Fruit fly (Drosophila melanogaster) whole organism, embryonic: ENCODE data around the gene alphaTub84B.

Source experiments
- Bteb2 ChIP-seq: fragments of 200-800 bp; sonication (Bioruptor generic); optimal IDR thresholded peaks from 2 replicates; lab custom pipeline; 2016; ENCODE audit warnings: missing biosample characterization, missing genetic modification characterization
- CG10209 ChIP-seq: fragments of 200-800 bp; sonication (Bioruptor generic); optimal IDR thresholded peaks from 3 replicates; lab custom pipeline; 2017; ENCODE audit warnings: missing biosample characterization, mild to moderate bottlenecking, missing genetic modification characterization, missing genetic modification reagents
- CG10366 ChIP-seq: fragments of 200-800 bp; sonication (Bioruptor generic); IDR thresholded peaks from 2 replicates; pipeline ENCODE4 v1.3.6; 2022; ENCODE audit warnings: missing biosample characterization, missing genetic modification characterization
- CG10543 ChIP-seq: fragments of 200-800 bp; sonication (Bioruptor generic); optimal IDR thresholded peaks from 3 replicates; lab custom pipeline; 2017; ENCODE audit warnings: missing biosample characterization, mild to moderate bottlenecking, missing genetic modification characterization, moderate library complexity
- CG11504 ChIP-seq: fragments of 200-800 bp; sonication (Bioruptor generic); optimal IDR thresholded peaks from 3 replicates; lab custom pipeline; 2019; ENCODE audit warnings: missing biosample characterization, mild to moderate bottlenecking, missing genetic modification characterization, moderate library complexity
- CG13775 ChIP-seq: fragments of 200-800 bp; sonication (Bioruptor generic); optimal IDR thresholded peaks from 3 replicates; lab custom pipeline; 2017; ENCODE audit warnings: missing biosample characterization, mild to moderate bottlenecking, missing genetic modification characterization
- CG15073 ChIP-seq: fragments of 200-800 bp; sonication (Bioruptor generic); optimal IDR thresholded peaks from 2 replicates; lab custom pipeline; 2016; ENCODE audit warnings: missing biosample characterization, missing genetic modification characterization
- CG15514 ChIP-seq: fragments of 200-800 bp; sonication (Bioruptor generic); optimal IDR thresholded peaks from 3 replicates; lab custom pipeline; 2017; ENCODE audit warnings: missing biosample characterization, missing genetic modification characterization, mild to moderate bottlenecking, moderate library complexity, missing genetic modification reagents
- CG15601 ChIP-seq: fragments of 200-800 bp; sonication (Bioruptor generic); optimal IDR thresholded peaks from 3 replicates; lab custom pipeline; 2019; ENCODE audit warnings: missing biosample characterization, mild to moderate bottlenecking, missing genetic modification characterization, moderate library complexity
- CG1603 ChIP-seq: fragments of 200-800 bp; sonication (Bioruptor generic); optimal IDR thresholded peaks from 2 replicates; lab custom pipeline; 2019; ENCODE audit warnings: missing biosample characterization, mild to moderate bottlenecking, missing genetic modification characterization, moderate library complexity
- CG16815 ChIP-seq: fragments of 200-800 bp; sonication (Bioruptor generic); optimal IDR thresholded peaks from 3 replicates; lab custom pipeline; 2017; ENCODE audit warnings: missing biosample characterization, mild to moderate bottlenecking, missing genetic modification characterization
- CG1792 ChIP-seq: fragments of 200-800 bp; sonication (Bioruptor generic); optimal IDR thresholded peaks from 2 replicates; lab custom pipeline; 2016; ENCODE audit warnings: missing biosample characterization, missing genetic modification characterization
- CG18764 ChIP-seq: fragments of 200-800 bp; sonication (Bioruptor generic); optimal IDR thresholded peaks from 3 replicates; lab custom pipeline; 2016; ENCODE audit warnings: missing biosample characterization, missing genetic modification characterization
- CG30020 ChIP-seq: fragments of 200-800 bp; optimal IDR thresholded peaks from 2 replicates; lab custom pipeline; 2019; ENCODE audit warnings: missing biosample characterization, mild to moderate bottlenecking, missing genetic modification characterization, moderate library complexity
- CG30403 ChIP-seq: fragments of 200-800 bp; sonication (Bioruptor generic); optimal IDR thresholded peaks from 3 replicates; lab custom pipeline; 2016; ENCODE audit warnings: missing biosample characterization, missing genetic modification characterization
- CG3065 ChIP-seq: fragments of 200-800 bp; sonication (Bioruptor generic); optimal IDR thresholded peaks from 2 replicates; lab custom pipeline; 2016; ENCODE audit warnings: missing biosample characterization, missing genetic modification characterization
- CG31224 ChIP-seq: fragments of 200-800 bp; sonication (Bioruptor generic); IDR thresholded peaks from 2 replicates; pipeline ENCODE4 v1.3.6; 2022; ENCODE audit warnings: missing biosample characterization, missing genetic modification characterization
- CG3281 ChIP-seq: fragments of 200-800 bp; sonication (Bioruptor generic); optimal IDR thresholded peaks from 3 replicates; lab custom pipeline; 2017; ENCODE audit warnings: missing biosample characterization, mild to moderate bottlenecking, missing genetic modification characterization
- CG33213 ChIP-seq: fragments of 200-800 bp; sonication (Bioruptor generic); optimal IDR thresholded peaks from 3 replicates; lab custom pipeline; 2016; ENCODE audit warnings: missing biosample characterization, missing genetic modification characterization
- CG3407 ChIP-seq: fragments of 200-800 bp; sonication (Bioruptor generic); optimal IDR thresholded peaks from 2 replicates; lab custom pipeline; 2018; ENCODE audit warnings: missing biosample characterization, mild to moderate bottlenecking, missing genetic modification characterization
- CG7987 ChIP-seq: fragments of 200-800 bp; sonication (Bioruptor generic); optimal IDR thresholded peaks from 2 replicates; lab custom pipeline; 2018; ENCODE audit warnings: missing biosample characterization, mild to moderate bottlenecking, missing genetic modification characterization, moderate library complexity
- CG9876 ChIP-seq: fragments of 200-800 bp; sonication (Bioruptor generic); optimal IDR thresholded peaks from 2 replicates; lab custom pipeline; 2016; ENCODE audit warnings: missing biosample characterization, missing genetic modification characterization
- CrebB ChIP-seq: fragments of 200-800 bp; sonication (Bioruptor generic); optimal IDR thresholded peaks from 3 replicates; lab custom pipeline; 2018; ENCODE audit warnings: missing biosample characterization, mild to moderate bottlenecking, missing genetic modification characterization
- HLH54F ChIP-seq: fragments of 200-800 bp; sonication (Bioruptor generic); optimal IDR thresholded peaks from 3 replicates; lab custom pipeline; 2016; ENCODE audit warnings: missing biosample characterization, missing genetic modification characterization
- Hmx ChIP-seq: fragments of 200-800 bp; sonication (Bioruptor generic); optimal IDR thresholded peaks from 2 replicates; lab custom pipeline; 2016; ENCODE audit warnings: missing biosample characterization, missing genetic modification characterization
- Hr3 ChIP-seq: fragments of 200-800 bp; sonication (Bioruptor generic); optimal IDR thresholded peaks from 3 replicates; lab custom pipeline; 2016; ENCODE audit warnings: missing biosample characterization, missing genetic modification characterization
- Lim3 ChIP-seq: fragments of 200-800 bp; sonication (Bioruptor generic); IDR thresholded peaks from 2 replicates; pipeline ENCODE4 v1.3.6; 2022; ENCODE audit warnings: missing biosample characterization, missing genetic modification characterization
- Scr ChIP-seq: fragments of 200-800 bp; sonication (Bioruptor generic); IDR thresholded peaks from 2 replicates; pipeline ENCODE4 v1.3.6; 2022; ENCODE audit warnings: missing biosample characterization, missing genetic modification characterization; ENCODE audit not compliant: partially characterized antibody
- Sry-β ChIP-seq: fragments of 200-800 bp; sonication (Bioruptor generic); optimal IDR thresholded peaks from 2 replicates; lab custom pipeline; 2018; ENCODE audit warnings: missing biosample characterization, mild to moderate bottlenecking, missing genetic modification characterization, moderate library complexity
- YL-1 ChIP-seq: fragments of 200-800 bp; sonication (Bioruptor generic); optimal IDR thresholded peaks from 3 replicates; lab custom pipeline; 2017; ENCODE audit warnings: missing biosample characterization, mild to moderate bottlenecking, missing genetic modification characterization
- abd-A ChIP-seq: fragments of 200-800 bp; sonication (Bioruptor generic); optimal IDR thresholded peaks from 3 replicates; lab custom pipeline; 2019; ENCODE audit warnings: missing biosample characterization, mild to moderate bottlenecking, missing genetic modification characterization, moderate library complexity
- bigmax ChIP-seq: fragments of 200-800 bp; sonication (Bioruptor generic); optimal IDR thresholded peaks from 2 replicates; lab custom pipeline; 2018; ENCODE audit warnings: missing biosample characterization, mild to moderate bottlenecking, missing genetic modification characterization
- dpn ChIP-seq, 2 experiments: fragments of 200-800 bp; sonication (Bioruptor generic); optimal IDR thresholded peaks; 3 replicates each; lab custom pipeline; 2016; ENCODE audit warnings: missing biosample characterization in 2 of 2, missing genetic modification characterization in 2 of 2
- ewg ChIP-seq: fragments of 200-800 bp; sonication (Bioruptor generic); optimal IDR thresholded peaks from 3 replicates; lab custom pipeline; 2017; ENCODE audit warnings: mild to moderate bottlenecking, missing biosample characterization, missing genetic modification reagents, missing genetic modification characterization
- gem ChIP-seq: fragments of 200-800 bp; sonication (Bioruptor generic); optimal IDR thresholded peaks from 2 replicates; lab custom pipeline; 2019; ENCODE audit warnings: missing biosample characterization, mild to moderate bottlenecking, missing genetic modification characterization, moderate library complexity
- hkb ChIP-seq, 2 experiments: fragments of 200-800 bp in 1 of 2; fragments of >200 bp in 1 of 2; sonication (Bioruptor generic) in 1 of 2; IDR thresholded peaks in 1 of 2; optimal IDR thresholded peaks in 1 of 2; 2 replicates each; pipeline versions ENCODE4 v1.3.6 to Lab custom; 2017 to 2022; ENCODE audit warnings: missing biosample characterization in 1 of 2, missing genetic modification characterization in 1 of 2
- kni ChIP-seq: fragments of 200-800 bp; sonication (Bioruptor generic); optimal IDR thresholded peaks from 3 replicates; lab custom pipeline; 2017; ENCODE audit warnings: mild to moderate bottlenecking, missing biosample characterization, missing genetic modification reagents, missing genetic modification characterization
- knrl ChIP-seq: fragments of 200-800 bp; sonication (Bioruptor generic); IDR thresholded peaks from 3 replicates; pipeline ENCODE4 v1.3.6; 2022; ENCODE audit warnings: missing biosample characterization, missing genetic modification characterization; ENCODE audit not compliant: partially characterized antibody
- lab ChIP-seq: fragments of 200-800 bp; sonication (Bioruptor generic); optimal IDR thresholded peaks from 3 replicates; lab custom pipeline; 2017; ENCODE audit warnings: missing biosample characterization, missing genetic modification characterization, mild to moderate bottlenecking, moderate library complexity, missing genetic modification reagents
- nau ChIP-seq: fragments of 200-800 bp; sonication (Bioruptor generic); optimal IDR thresholded peaks from 3 replicates; lab custom pipeline; 2017; ENCODE audit warnings: missing biosample characterization, mild to moderate bottlenecking, missing genetic modification characterization, missing genetic modification reagents
- odd ChIP-seq: fragments of 200-800 bp; sonication (Bioruptor generic); optimal IDR thresholded peaks from 2 replicates; lab custom pipeline; 2017; ENCODE audit warnings: missing biosample characterization, mild to moderate bottlenecking, missing genetic modification characterization
- phol ChIP-seq: fragments of 200-800 bp; sonication (Bioruptor generic); optimal IDR thresholded peaks from 3 replicates; lab custom pipeline; 2018; ENCODE audit warnings: missing biosample characterization, mild to moderate bottlenecking, missing genetic modification characterization, moderate library complexity
- pnt ChIP-seq: fragments of 200-800 bp; sonication (Bioruptor generic); optimal IDR thresholded peaks from 3 replicates; lab custom pipeline; 2016; ENCODE audit warnings: missing biosample characterization, missing genetic modification characterization
- pzg ChIP-seq: fragments of 200-800 bp; sonication (Bioruptor generic); optimal IDR thresholded peaks from 3 replicates; lab custom pipeline; 2018; ENCODE audit warnings: missing biosample characterization, mild to moderate bottlenecking, missing genetic modification characterization, moderate library complexity
- repo ChIP-seq: fragments of 200-800 bp; sonication (Bioruptor generic); optimal IDR thresholded peaks from 2 replicates; lab custom pipeline; 2016; ENCODE audit warnings: missing biosample characterization, missing genetic modification characterization
- schlank ChIP-seq: fragments of 200-800 bp; sonication (Bioruptor generic); optimal IDR thresholded peaks from 2 replicates; lab custom pipeline; 2018; ENCODE audit warnings: missing biosample characterization, mild to moderate bottlenecking, missing genetic modification characterization
- slou ChIP-seq: fragments of 200-800 bp; sonication (Bioruptor generic); optimal IDR thresholded peaks from 3 replicates; lab custom pipeline; 2016; ENCODE audit warnings: missing biosample characterization, missing genetic modification characterization
- vfl ChIP-seq: fragments of 200-800 bp; sonication (Bioruptor generic); optimal IDR thresholded peaks from 2 replicates; lab custom pipeline; 2016; ENCODE audit warnings: missing biosample characterization, missing genetic modification characterization
- zen ChIP-seq: fragments of 200-800 bp; sonication (Bioruptor generic); optimal IDR thresholded peaks from 3 replicates; lab custom pipeline; 2018; ENCODE audit warnings: missing biosample characterization, mild to moderate bottlenecking, missing genetic modification characterization, moderate library complexity
- zen2 ChIP-seq: fragments of 200-800 bp; sonication (Bioruptor generic); IDR thresholded peaks from 3 replicates; pipeline ENCODE4 v1.3.6; 2022; ENCODE audit warnings: missing biosample characterization, missing genetic modification characterization; ENCODE audit not compliant: partially characterized antibody

alphaTub84B gene

dm6 chr3R:7081972-7082371 lies 4.4 kb upstream of the alphaTub84B start, which contains the start of gene Dpck (continued):
- TF ChIP-seq ewg (no peak), CG30403 (GFP tag; lab: Kevin White, UChicago) (peak; percentile 39), CG1792 (GFP tag; lab: Kevin White, UChicago) (no peak), Lim3 (no peak), CG31224 (GFP tag; lab: Robert Waterston, UW) (no peak), HLH54F (no peak), CG16815 (GFP tag; lab: Kevin White, UChicago) (no peak), Hr3 (peak; percentile 1), gem (tag; lab: Kevin White, UChicago) (peak; percentile 26), knrl (GFP tag; lab: Robert Waterston, UW) (no peak), lab (GFP tag; lab: Kevin White, UChicago) (peak; percentile 31), CG15073 (GFP tag; lab: Kevin White, UChicago) (no peak), CG3407 (GFP tag; lab: Kevin White, UChicago) (no peak), YL-1 (GFP tag; lab: Kevin White, UChicago) (peak; percentile 49), zen (tag; lab: Kevin White, UChicago) (no peak), Sry-β (GFP tag; lab: Kevin White, UChicago) (no peak), CG11504 (tag; lab: Kevin White, UChicago) (peak; percentile 24), Scr (GFP tag; lab: Robert Waterston, UW) (no peak), CG30020 (tag; lab: Kevin White, UChicago) (peak; percentile 92), CG10209 (GFP tag; lab: Kevin White, UChicago) (no peak), CG13775 (GFP tag; lab: Kevin White, UChicago) (peak; percentile 9), slou (GFP tag; lab: Kevin White, UChicago) (no peak), repo (no peak), pnt (GFP tag; lab: Kevin White, UChicago) (no peak), CG15601 (no peak), schlank (tag; lab: Kevin White, UChicago) (no peak), bigmax (no peak), CG1603 (tag; lab: Kevin White, UChicago) (peak; percentile 51), zen2 (GFP tag; lab: Robert Waterston, UW) (no peak), CG7987 (GFP tag; lab: Kevin White, UChicago) (no peak), CG9876 (no peak), phol (tag; lab: Kevin White, UChicago) (peak; percentile 41), dpn (GFP tag; optimal IDR thresholded peaks at IDR 0.05; lab: Kevin White, UChicago) (peak in 1 of 2 experiments; percentile 11), CG10543 (peak; percentile 21), Hmx (GFP tag; lab: Kevin White, UChicago) (no peak), abd-A (tag; lab: Kevin White, UChicago) (no peak), kni (GFP tag; lab: Kevin White, UChicago) (peak; percentile 72), pzg (GFP tag; lab: Kevin White, UChicago) (peak; percentile 57), CG3065 (GFP tag; lab: Kevin White, UChicago) (no peak), CG33213 (GFP tag; lab: Kevin White, UChicago) (peak; percentile 41), CG18764 (GFP tag; lab: Kevin White, UChicago) (peak; percentile 3), CG3281 (peak; percentile 1), Bteb2 (GFP tag; lab: Kevin White, UChicago) (no peak), vfl (no peak), odd (no peak), CrebB (tag; lab: Kevin White, UChicago) (no peak), hkb (optimal IDR thresholded peaks at IDR 0.05; lab: Kevin White, UChicago) (no peak), hkb (GFP tag; IDR thresholded peaks at IDR 0.05; lab: Robert Waterston, UW) (0 out of 2 replicates have a peak, but pooled peaks have one; percentile 21), CG15514 (peak; percentile 2), nau (no peak), CG10366 (GFP tag; lab: Robert Waterston, UW) (no peak; the same call in 1 of the 2 replicates)
